Worm (Caenorhabditis elegans): ENCODE measurements around the gene T09A12.8.

ce11 chrIV:8203555-8203954 lies 39.9 kb downstream of the T09A12.8 start:
- no peak for TF ChIP-seq nhr-28 (tag; optimal IDR thresholded peaks at IDR 0.05)
- no peak for TF ChIP-seq nhr-11 (tag; optimal IDR thresholded peaks at IDR 0.05)
- no peak for TF ChIP-seq unc-62 (GFP tag; optimal IDR thresholded peaks at IDR 0.05)
- no peak for TF ChIP-seq zag-1 (tag; optimal IDR thresholded peaks at IDR 0.05)
- no peak for TF ChIP-seq ama-1 (optimal IDR thresholded peaks at IDR 0.05)
